Fruit fly (Drosophila melanogaster) whole organism, embryonic: ENCODE data around the gene Cyp309a1.

Experiments
- ATbp ChIP-seq: fragments of 200-800 bp; sonication (Bioruptor generic); optimal IDR thresholded peaks from 2 replicates; lab custom pipeline; 2017; ENCODE audit warnings: missing biosample characterization, mild to moderate bottlenecking, missing genetic modification characterization, missing genetic modification reagents
- Abd-B ChIP-seq: fragments of 200-800 bp; sonication (Bioruptor generic); optimal IDR thresholded peaks from 2 replicates; lab custom pipeline; 2018; ENCODE audit warnings: missing biosample characterization, mild to moderate bottlenecking, missing genetic modification characterization, moderate library complexity
- Ada2b ChIP-seq: fragments of 200-800 bp; sonication (Bioruptor generic); IDR thresholded peaks from 2 replicates; pipeline ENCODE4 v1.3.6; 2022; ENCODE audit warnings: missing biosample characterization, missing genetic modification characterization
- Bgb ChIP-seq: fragments of 200-800 bp; sonication (Bioruptor generic); IDR thresholded peaks from 2 replicates; pipeline ENCODE4 v1.3.6; 2022; ENCODE audit warnings: missing biosample characterization, missing genetic modification characterization; ENCODE audit not compliant: partially characterized antibody
- CG10431 ChIP-seq: fragments of 200-800 bp; sonication (Bioruptor generic); optimal IDR thresholded peaks from 3 replicates; lab custom pipeline; 2018; ENCODE audit warnings: missing biosample characterization, mild to moderate bottlenecking, missing genetic modification characterization
- CG11504 ChIP-seq: fragments of 200-800 bp; sonication (Bioruptor generic); optimal IDR thresholded peaks from 3 replicates; lab custom pipeline; 2019; ENCODE audit warnings: missing biosample characterization, mild to moderate bottlenecking, missing genetic modification characterization, moderate library complexity
- CG12071 ChIP-seq: fragments of 200-800 bp; sonication (Bioruptor generic); optimal IDR thresholded peaks from 3 replicates; lab custom pipeline; 2018; ENCODE audit warnings: missing biosample characterization, mild to moderate bottlenecking, missing genetic modification characterization
- CG12391 ChIP-seq: fragments of 200-800 bp; sonication (Bioruptor generic); optimal IDR thresholded peaks from 3 replicates; lab custom pipeline; 2018; ENCODE audit warnings: missing biosample characterization, mild to moderate bottlenecking, missing genetic modification characterization, moderate library complexity
- CG14667 ChIP-seq: fragments of 200-800 bp; sonication (Bioruptor generic); IDR thresholded peaks from 2 replicates; pipeline ENCODE4 v1.3.6; 2022; ENCODE audit warnings: missing biosample characterization, missing genetic modification characterization
- CG15269 ChIP-seq: fragments of 200-800 bp; sonication (Bioruptor generic); optimal IDR thresholded peaks from 2 replicates; lab custom pipeline; 2018; ENCODE audit warnings: missing biosample characterization, mild to moderate bottlenecking, missing genetic modification characterization, moderate library complexity
- CG15601 ChIP-seq: fragments of 200-800 bp; sonication (Bioruptor generic); optimal IDR thresholded peaks from 3 replicates; lab custom pipeline; 2019; ENCODE audit warnings: missing biosample characterization, mild to moderate bottlenecking, missing genetic modification characterization, moderate library complexity
- CG17328 ChIP-seq: fragments of 200-800 bp; sonication (Bioruptor generic); IDR thresholded peaks from 2 replicates; pipeline ENCODE4 v1.3.6; 2022; ENCODE audit warnings: missing biosample characterization, missing genetic modification characterization
- CG18599 ChIP-seq: fragments of 200-800 bp; sonication (Bioruptor generic); optimal IDR thresholded peaks from 3 replicates; lab custom pipeline; 2017; ENCODE audit warnings: missing biosample characterization, missing genetic modification characterization, mild to moderate bottlenecking, moderate library complexity, missing genetic modification reagents
- CG2129 ChIP-seq: fragments of 200-800 bp; sonication (Bioruptor generic); IDR thresholded peaks from 2 replicates; pipeline ENCODE4 v1.3.6; 2022; ENCODE audit warnings: missing biosample characterization, missing genetic modification characterization; ENCODE audit not compliant: partially characterized antibody
- CG30403 ChIP-seq: fragments of 200-800 bp; sonication (Bioruptor generic); optimal IDR thresholded peaks from 3 replicates; lab custom pipeline; 2016; ENCODE audit warnings: missing biosample characterization, missing genetic modification characterization
- CG3281 ChIP-seq: fragments of 200-800 bp; sonication (Bioruptor generic); optimal IDR thresholded peaks from 3 replicates; lab custom pipeline; 2017; ENCODE audit warnings: missing biosample characterization, mild to moderate bottlenecking, missing genetic modification characterization
- CG5180 ChIP-seq: fragments of 200-800 bp; sonication (Bioruptor generic); optimal IDR thresholded peaks from 3 replicates; lab custom pipeline; 2017; ENCODE audit warnings: missing biosample characterization, missing genetic modification characterization, mild to moderate bottlenecking, moderate library complexity, missing genetic modification reagents
- CG6654 ChIP-seq: fragments of 200-800 bp; sonication (Bioruptor generic); optimal IDR thresholded peaks from 2 replicates; lab custom pipeline; 2017; ENCODE audit warnings: missing biosample characterization, mild to moderate bottlenecking, missing genetic modification characterization
- CG7839 ChIP-seq: fragments of 200-800 bp; sonication (Bioruptor generic); optimal IDR thresholded peaks from 3 replicates; lab custom pipeline; 2018; ENCODE audit warnings: missing biosample characterization, mild to moderate bottlenecking, missing genetic modification characterization, moderate library complexity
- CoRest ChIP-seq: fragments of 200-800 bp; sonication (Bioruptor generic); optimal IDR thresholded peaks from 3 replicates; lab custom pipeline; 2018; ENCODE audit warnings: missing biosample characterization, mild to moderate bottlenecking, missing genetic modification characterization, moderate library complexity
- Fer1 ChIP-seq: fragments of 200-800 bp; sonication (Bioruptor generic); optimal IDR thresholded peaks from 2 replicates; lab custom pipeline; 2017; ENCODE audit warnings: missing biosample characterization, mild to moderate bottlenecking, missing genetic modification characterization
- Gug ChIP-seq: fragments of 200-800 bp; sonication (Bioruptor generic); IDR thresholded peaks from 4 replicates; pipeline ENCODE4 v1.3.6; 2022; ENCODE audit warnings: missing biosample characterization, missing genetic modification characterization
- H15 ChIP-seq: fragments of 200-800 bp; sonication (Bioruptor generic); IDR thresholded peaks from 3 replicates; pipeline ENCODE4 v1.3.6; 2022; ENCODE audit warnings: missing biosample characterization, missing genetic modification characterization
- Hey ChIP-seq: fragments of 200-800 bp; sonication (Bioruptor generic); optimal IDR thresholded peaks from 3 replicates; lab custom pipeline; 2018; ENCODE audit warnings: missing biosample characterization, mild to moderate bottlenecking, missing genetic modification characterization
- Hmx ChIP-seq: fragments of 200-800 bp; sonication (Bioruptor generic); optimal IDR thresholded peaks from 2 replicates; lab custom pipeline; 2016; ENCODE audit warnings: missing biosample characterization, missing genetic modification characterization
- Lpt ChIP-seq: fragments of >200 bp; optimal IDR thresholded peaks from 2 replicates; lab custom pipeline; 2018; ENCODE audit warnings: missing biosample characterization, missing genetic modification characterization
- MBD-R2 ChIP-seq: fragments of 200-800 bp; sonication (Bioruptor generic); IDR thresholded peaks from 2 replicates; pipeline ENCODE4 v1.3.6; 2022; ENCODE audit warnings: missing biosample characterization, missing genetic modification characterization
- Mad ChIP-seq: fragments of 200-800 bp; sonication (Bioruptor generic); optimal IDR thresholded peaks from 2 replicates; lab custom pipeline; 2016; ENCODE audit warnings: missing biosample characterization, missing genetic modification characterization
- NfI ChIP-seq: fragments of 200-800 bp; sonication (Bioruptor generic); optimal IDR thresholded peaks from 3 replicates; lab custom pipeline; 2018; ENCODE audit warnings: missing biosample characterization, mild to moderate bottlenecking, missing genetic modification characterization, moderate library complexity
- Poxn ChIP-seq: fragments of 200-800 bp; sonication (Bioruptor generic); IDR thresholded peaks from 2 replicates; pipeline ENCODE4 v1.3.6; 2022; ENCODE audit warnings: missing biosample characterization, missing genetic modification characterization
- Sox102F ChIP-seq: fragments of 200-800 bp; sonication (Bioruptor generic); optimal IDR thresholded peaks from 2 replicates; lab custom pipeline; 2018; ENCODE audit warnings: missing biosample characterization, mild to moderate bottlenecking, missing genetic modification characterization, moderate library complexity
- Sry-δ ChIP-seq: fragments of 200-800 bp; sonication (Bioruptor generic); optimal IDR thresholded peaks from 2 replicates; lab custom pipeline; 2016; ENCODE audit warnings: missing biosample characterization, missing genetic modification characterization
- Stat92E ChIP-seq, 3 experiments: fragments of >200 bp in 2 of 3; fragments of 200-800 bp in 1 of 3; sonication (Bioruptor generic) in 1 of 3; optimal IDR thresholded peaks; 2 replicates each; lab custom pipeline; 2017 to 2019; ENCODE audit warnings: missing biosample characterization in 3 of 3, missing genetic modification characterization in 3 of 3, mild to moderate bottlenecking in 1 of 3, moderate library complexity in 1 of 3
- croc ChIP-seq: fragments of 200-800 bp; sonication (Bioruptor generic); conservative IDR thresholded peaks from 3 replicates; pipeline ENCODE4 v1.3.6; 2022; ENCODE audit warnings: missing biosample characterization, missing genetic modification characterization
- cwo ChIP-seq: fragments of 200-800 bp; sonication (Bioruptor generic); optimal IDR thresholded peaks from 3 replicates; lab custom pipeline; 2017; ENCODE audit warnings: missing biosample characterization, missing genetic modification characterization, mild to moderate bottlenecking, moderate library complexity, missing genetic modification reagents
- dysf ChIP-seq: fragments of 200-800 bp; sonication (Bioruptor generic); IDR thresholded peaks from 3 replicates; pipeline ENCODE4 v1.3.6; 2022; ENCODE audit warnings: missing biosample characterization, missing genetic modification characterization
- gro ChIP-seq: fragments of 200-800 bp; sonication (Bioruptor generic); optimal IDR thresholded peaks from 2 replicates; lab custom pipeline; 2016; ENCODE audit warnings: missing biosample characterization, missing genetic modification characterization
- ind ChIP-seq: fragments of 200-800 bp; sonication (Bioruptor generic); optimal IDR thresholded peaks from 3 replicates; lab custom pipeline; 2016; ENCODE audit warnings: missing biosample characterization, missing genetic modification characterization
- ken ChIP-seq: fragments of 200-800 bp; sonication (Bioruptor generic); IDR thresholded peaks from 3 replicates; pipeline ENCODE4 v1.3.6; 2022; ENCODE audit warnings: missing biosample characterization, missing genetic modification characterization
- mam ChIP-seq: fragments of 200-800 bp; sonication (Bioruptor generic); optimal IDR thresholded peaks from 3 replicates; lab custom pipeline; 2016; ENCODE audit warnings: missing biosample characterization, missing genetic modification characterization
- onecut ChIP-seq: fragments of 200-800 bp; sonication (Bioruptor generic); IDR thresholded peaks from 2 replicates; pipeline ENCODE4 v1.3.6; 2022; ENCODE audit warnings: missing biosample characterization, missing genetic modification characterization
- pan ChIP-seq, 4 experiments: fragments of >200 bp in 3 of 4; fragments of 200-800 bp in 1 of 4; sonication (Bioruptor generic) in 1 of 4; optimal IDR thresholded peaks in 3 of 4; IDR thresholded peaks in 1 of 4; 2 replicates each; pipeline versions ENCODE4 v1.3.6 to Lab custom; 2017 to 2022; ENCODE audit warnings: missing biosample characterization in 2 of 4, missing genetic modification characterization in 2 of 4, mixed read lengths in 1 of 4
- ranshi ChIP-seq: fragments of 200-800 bp; sonication (Bioruptor generic); IDR thresholded peaks from 2 replicates; pipeline ENCODE4 v1.3.6; 2022; ENCODE audit warnings: missing biosample characterization, missing genetic modification characterization
- repo ChIP-seq: fragments of 200-800 bp; sonication (Bioruptor generic); optimal IDR thresholded peaks from 2 replicates; lab custom pipeline; 2016; ENCODE audit warnings: missing biosample characterization, missing genetic modification characterization
- run ChIP-seq: fragments of 200-800 bp; sonication (Bioruptor generic); optimal IDR thresholded peaks from 3 replicates; lab custom pipeline; 2018; ENCODE audit warnings: missing biosample characterization, mild to moderate bottlenecking, missing genetic modification characterization
- sisA ChIP-seq: fragments of 200-800 bp; sonication (Bioruptor generic); IDR thresholded peaks from 2 replicates; pipeline ENCODE4 v1.3.6; 2022; ENCODE audit warnings: missing biosample characterization, missing genetic modification characterization
- slbo ChIP-seq: fragments of 200-800 bp; sonication (Bioruptor generic); IDR thresholded peaks from 2 replicates; pipeline ENCODE4 v1.3.6; 2022; ENCODE audit warnings: missing biosample characterization, missing genetic modification characterization
- sug ChIP-seq: fragments of 200-800 bp; optimal IDR thresholded peaks from 2 replicates; lab custom pipeline; 2019; ENCODE audit warnings: missing biosample characterization, mild to moderate bottlenecking, missing genetic modification characterization, moderate library complexity
- usp ChIP-seq: fragments of >200 bp; optimal IDR thresholded peaks from 2 replicates; lab custom pipeline; 2017; ENCODE audit warnings: missing biosample characterization, missing genetic modification characterization
- wdn ChIP-seq: fragments of 200-800 bp; sonication (Bioruptor generic); IDR thresholded peaks from 2 replicates; pipeline ENCODE4 v1.3.6; 2022; ENCODE audit warnings: missing biosample characterization, missing genetic modification characterization

The Cyp309a1 gene

dm6 chr2L:2528097-2528496 lies 36.5 kb downstream of the Cyp309a1 start (continued):
- TF ChIP-seq Sox102F (peak; percentile 23), Mad (GFP tag; lab: Kevin White, UChicago) (no peak), CoRest (tag; lab: Kevin White, UChicago) (peak; percentile 8), slbo (GFP tag; lab: Robert Waterston, UW) (peak; percentile 23; the same call in 1 of the 2 replicates), dysf (GFP tag; lab: Robert Waterston, UW) (0 out of 3 replicates have a peak, but pooled peaks have one; percentile 46), CG7839 (peak; percentile 52), Stat92E (GFP tag; optimal IDR thresholded peaks at IDR 0.05; lab: Kevin White, UChicago) (no peak), ATbp (GFP tag; lab: Kevin White, UChicago) (peak; percentile 19), Fer1 (GFP tag; lab: Kevin White, UChicago) (peak; percentile 43), Gug (GFP tag; lab: Robert Waterston, UW) (no peak), ranshi (GFP tag; lab: Robert Waterston, UW) (0 out of 2 replicates have a peak, but pooled peaks have one; percentile 14), CG12071 (GFP tag; lab: Kevin White, UChicago) (peak; percentile 9), sisA (GFP tag; lab: Robert Waterston, UW) (peak; percentile 38; the same call in 1 of the 2 replicates), run (no peak), Abd-B (GFP tag; lab: Kevin White, UChicago) (no peak), CG11504 (tag; lab: Kevin White, UChicago) (peak; percentile 54), pan (optimal IDR thresholded peaks at IDR 0.05; lab: Kevin White, UChicago) (no peak), pan (GFP tag; optimal IDR thresholded peaks at IDR 0.05 in 1 of 2, IDR thresholded peaks at IDR 0.05 in 1 of 2) (no peak), CG18599 (GFP tag; lab: Kevin White, UChicago) (peak; percentile 70), mam (GFP tag; lab: Kevin White, UChicago) (peak; percentile 6), CG10431 (no peak), MBD-R2 (GFP tag; lab: Robert Waterston, UW) (no peak), Ada2b (GFP tag; lab: Robert Waterston, UW) (peak; percentile 38; the same call in 1 of the 2 replicates), cwo (GFP tag; lab: Kevin White, UChicago) (peak; percentile 46), CG15269 (tag; lab: Kevin White, UChicago) (peak; percentile 39), Hmx (GFP tag; lab: Kevin White, UChicago) (no peak), CG12391 (peak; percentile 7), ken (0 out of 3 replicates have a peak, but pooled peaks have one; percentile 20), sug (tag; lab: Kevin White, UChicago) (no peak), Bgb (GFP tag; lab: Robert Waterston, UW) (no peak), CG5180 (GFP tag; lab: Kevin White, UChicago) (no peak), Poxn (GFP tag; lab: Robert Waterston, UW) (0 out of 2 replicates have a peak, but pooled peaks have one; percentile 7), croc (GFP tag; lab: Robert Waterston, UW) (no peak), CG2129 (no peak), repo (GFP tag; lab: Kevin White, UChicago) (no peak), Hey (tag; lab: Kevin White, UChicago) (peak; percentile 55), usp (GFP tag; lab: Kevin White, UChicago) (no peak), CG14667 (GFP tag; lab: Robert Waterston, UW) (no peak), CG6654 (GFP tag; lab: Kevin White, UChicago) (no peak), onecut (GFP tag; lab: Robert Waterston, UW) (peak; percentile 28; the same call in 1 of the 2 replicates), Sry-δ (GFP tag; lab: Kevin White, UChicago) (no peak), NfI (GFP tag; lab: Kevin White, UChicago) (peak; percentile 48), Lpt (GFP tag; lab: Kevin White, UChicago) (no peak), CG30403 (GFP tag; lab: Kevin White, UChicago) (peak; percentile 19), H15 (GFP tag; lab: Robert Waterston, UW) (no peak), CG15601 (tag; lab: Kevin White, UChicago) (no peak), CG17328 (0 out of 2 replicates have a peak, but pooled peaks have one; percentile 18), CG3281 (peak; percentile 26), wdn (GFP tag; lab: Robert Waterston, UW) (no peak), gro (GFP tag; lab: Kevin White, UChicago) (no peak), ind (GFP tag; lab: Kevin White, UChicago) (peak; percentile 19)
